Fruit fly (Drosophila melanogaster) whole organism, embryonic: Measurements from ENCODE around the gene mod.
A peak's percentile ranks its signal among the peaks of the same experiment; 100 is the strongest.

Experiments used
- B-H2 ChIP-seq: fragments of 200-800 bp; sonication (Bioruptor generic); optimal IDR thresholded peaks from 2 replicates; lab custom pipeline; 2018; ENCODE audit warnings: missing biosample characterization, mild to moderate bottlenecking, missing genetic modification characterization
- Blimp-1 ChIP-seq: fragments of 200-800 bp; sonication (Bioruptor generic); optimal IDR thresholded peaks from 3 replicates; lab custom pipeline; 2018; ENCODE audit warnings: missing biosample characterization, missing genetic modification characterization, mild to moderate bottlenecking, moderate library complexity, missing genetic modification reagents
- CG10209 ChIP-seq: fragments of 200-800 bp; sonication (Bioruptor generic); optimal IDR thresholded peaks from 3 replicates; lab custom pipeline; 2017; ENCODE audit warnings: missing biosample characterization, mild to moderate bottlenecking, missing genetic modification characterization, missing genetic modification reagents
- CG11247 ChIP-seq: fragments of 200-800 bp; sonication (Bioruptor generic); IDR thresholded peaks from 2 replicates; pipeline ENCODE4 v1.3.6; 2022; ENCODE audit warnings: missing biosample characterization, missing genetic modification characterization
- CG12155 ChIP-seq: fragments of 200-800 bp; sonication (Bioruptor generic); optimal IDR thresholded peaks from 3 replicates; lab custom pipeline; 2016; ENCODE audit warnings: missing biosample characterization, missing genetic modification characterization
- CG12299 ChIP-seq: fragments of 200-800 bp; sonication (Bioruptor generic); optimal IDR thresholded peaks from 2 replicates; lab custom pipeline; 2018; ENCODE audit warnings: missing biosample characterization, mild to moderate bottlenecking, missing genetic modification characterization
- CG12769 ChIP-seq: fragments of 200-800 bp; sonication (Bioruptor generic); optimal IDR thresholded peaks from 2 replicates; lab custom pipeline; 2019; ENCODE audit warnings: missing biosample characterization, mild to moderate bottlenecking, missing genetic modification characterization, moderate library complexity
- CG13287 ChIP-seq: fragments of 200-800 bp; sonication (Bioruptor generic); IDR thresholded peaks from 2 replicates; pipeline ENCODE4 v1.3.6; 2022; ENCODE audit warnings: missing biosample characterization, missing genetic modification characterization; ENCODE audit not compliant: partially characterized antibody
- CG14014 ChIP-seq: fragments of 200-800 bp; sonication (Bioruptor generic); IDR thresholded peaks from 2 replicates; pipeline ENCODE4 v1.3.6; 2022; ENCODE audit warnings: missing biosample characterization, missing genetic modification characterization
- CG17385 ChIP-seq: fragments of 200-800 bp; sonication (Bioruptor generic); optimal IDR thresholded peaks from 3 replicates; lab custom pipeline; 2018; ENCODE audit warnings: missing biosample characterization, mild to moderate bottlenecking, missing genetic modification characterization
- CG43689 ChIP-seq: fragments of 200-800 bp; sonication (Bioruptor generic); IDR thresholded peaks from 2 replicates; pipeline ENCODE4 v1.3.6; 2022; ENCODE audit warnings: missing biosample characterization, missing genetic modification characterization
- CG7928 ChIP-seq: fragments of 200-800 bp; sonication (Bioruptor generic); optimal IDR thresholded peaks from 2 replicates; lab custom pipeline; 2017; ENCODE audit warnings: missing biosample characterization, mild to moderate bottlenecking, missing genetic modification characterization
- CG9437 ChIP-seq: fragments of 200-800 bp; sonication (Bioruptor generic); optimal IDR thresholded peaks from 2 replicates; lab custom pipeline; 2018; ENCODE audit warnings: missing biosample characterization, mild to moderate bottlenecking, missing genetic modification characterization
- CkIIα-i1 ChIP-seq: fragments of 200-800 bp; sonication (Bioruptor generic); IDR thresholded peaks from 2 replicates; pipeline ENCODE4 v1.3.6; 2022; ENCODE audit warnings: missing biosample characterization, missing genetic modification characterization
- Dek ChIP-seq: fragments of 200-800 bp; sonication (Bioruptor generic); optimal IDR thresholded peaks from 3 replicates; lab custom pipeline; 2019; ENCODE audit warnings: missing biosample characterization, mild to moderate bottlenecking, missing genetic modification characterization, moderate library complexity
- Dip3 ChIP-seq: fragments of 200-800 bp; sonication (Bioruptor generic); optimal IDR thresholded peaks from 3 replicates; lab custom pipeline; 2016; ENCODE audit warnings: missing biosample characterization, missing genetic modification characterization
- Dp ChIP-seq: fragments of 200-800 bp; sonication (Bioruptor generic); optimal IDR thresholded peaks from 2 replicates; lab custom pipeline; 2018; ENCODE audit warnings: missing biosample characterization, mild to moderate bottlenecking, missing genetic modification characterization, moderate library complexity
- Jarid2 ChIP-seq: fragments of 200-800 bp; sonication (Bioruptor generic); optimal IDR thresholded peaks from 3 replicates; lab custom pipeline; 2017; ENCODE audit warnings: mild to moderate bottlenecking, missing biosample characterization, missing genetic modification reagents, missing genetic modification characterization
- Mad ChIP-seq: fragments of 200-800 bp; sonication (Bioruptor generic); optimal IDR thresholded peaks from 2 replicates; lab custom pipeline; 2016; ENCODE audit warnings: missing biosample characterization, missing genetic modification characterization
- Max ChIP-seq: fragments of 200-800 bp; sonication (Bioruptor generic); optimal IDR thresholded peaks from 2 replicates; lab custom pipeline; 2016; ENCODE audit warnings: missing biosample characterization, mild to moderate bottlenecking, missing genetic modification characterization
- Med ChIP-seq: fragments of 200-800 bp; sonication (Bioruptor generic); peaks from one replicate; lab custom pipeline; 2016; ENCODE audit warnings: missing biosample characterization, missing genetic modification characterization, mild to moderate bottlenecking, inconsistent platforms, moderate library complexity
- Mrtf ChIP-seq: fragments of 200-800 bp; sonication (Bioruptor generic); IDR thresholded peaks from 3 replicates; pipeline ENCODE4 v1.3.6; 2022; ENCODE audit warnings: missing biosample characterization, missing genetic modification characterization
- NC2β ChIP-seq: fragments of 200-800 bp; sonication (Bioruptor generic); optimal IDR thresholded peaks from 2 replicates; lab custom pipeline; 2016; ENCODE audit warnings: missing biosample characterization, missing genetic modification characterization
- Sox102F ChIP-seq: fragments of 200-800 bp; sonication (Bioruptor generic); optimal IDR thresholded peaks from 2 replicates; lab custom pipeline; 2018; ENCODE audit warnings: missing biosample characterization, mild to moderate bottlenecking, missing genetic modification characterization, moderate library complexity
- Spps ChIP-seq: fragments of 200-800 bp; sonication (Bioruptor generic); optimal IDR thresholded peaks from 2 replicates; lab custom pipeline; 2018; ENCODE audit warnings: missing biosample characterization, mild to moderate bottlenecking, missing genetic modification characterization
- Taf1 ChIP-seq: fragments of 200-800 bp; sonication (Bioruptor generic); IDR thresholded peaks from 2 replicates; pipeline ENCODE4 v1.3.6; 2022; ENCODE audit warnings: missing biosample characterization, missing genetic modification characterization
- Trl ChIP-seq, 3 experiments: fragments of >200 bp in 2 of 3; fragments of 200-800 bp in 1 of 3; sonication (Bioruptor generic) in 1 of 3; optimal IDR thresholded peaks; 2 replicates in 1 of 3; 3 replicates in 2 of 3; lab custom pipeline; 2016 to 2017; ENCODE audit warnings: missing biosample characterization in 1 of 3, missing genetic modification characterization in 1 of 3
- ash1 ChIP-seq: fragments of 200-800 bp; sonication (Bioruptor generic); optimal IDR thresholded peaks from 2 replicates; lab custom pipeline; 2018; ENCODE audit warnings: missing biosample characterization, mild to moderate bottlenecking, missing genetic modification characterization
- chinmo ChIP-seq: fragments of 200-800 bp; sonication (Bioruptor generic); IDR thresholded peaks from 4 replicates; pipeline ENCODE4 v1.3.6; 2022; ENCODE audit warnings: missing biosample characterization, missing genetic modification characterization; ENCODE audit not compliant: partially characterized antibody
- eve ChIP-seq, 2 experiments: fragments of >200 bp; optimal IDR thresholded peaks; 2 replicates each; lab custom pipeline; 2017; ENCODE audit warnings: missing biosample characterization in 2 of 2, missing genetic modification characterization in 2 of 2
- ewg ChIP-seq: fragments of 200-800 bp; sonication (Bioruptor generic); optimal IDR thresholded peaks from 3 replicates; lab custom pipeline; 2017; ENCODE audit warnings: mild to moderate bottlenecking, missing biosample characterization, missing genetic modification reagents, missing genetic modification characterization
- grau ChIP-seq: fragments of 200-800 bp; optimal IDR thresholded peaks from 3 replicates; lab custom pipeline; 2019; ENCODE audit warnings: missing biosample characterization, mild to moderate bottlenecking, missing genetic modification characterization, moderate library complexity
- grn ChIP-seq: fragments of 200-800 bp; sonication (Bioruptor generic); optimal IDR thresholded peaks from 3 replicates; lab custom pipeline; 2017; ENCODE audit warnings: missing biosample characterization, missing genetic modification characterization
- scrt ChIP-seq: fragments of 200-800 bp; sonication (Bioruptor generic); optimal IDR thresholded peaks from 2 replicates; lab custom pipeline; 2018; ENCODE audit warnings: missing biosample characterization, mild to moderate bottlenecking, missing genetic modification characterization, moderate library complexity
- sd ChIP-seq: fragments of 200-800 bp; sonication (Bioruptor generic); optimal IDR thresholded peaks from 3 replicates; lab custom pipeline; 2018; ENCODE audit warnings: missing biosample characterization, mild to moderate bottlenecking, missing genetic modification characterization, moderate library complexity
- sens ChIP-seq: fragments of 200-800 bp; sonication (Bioruptor generic); peaks from one replicate; lab custom pipeline; 2016; ENCODE audit warnings: missing biosample characterization, missing genetic modification characterization
- stwl ChIP-seq: fragments of 200-800 bp; sonication (Bioruptor generic); optimal IDR thresholded peaks from 3 replicates; lab custom pipeline; 2018; ENCODE audit warnings: missing biosample characterization, mild to moderate bottlenecking, missing genetic modification characterization, moderate library complexity

The mod gene

dm6 chr3R:32015400-32016215 is 36.3 kb upstream of the mod start, which contains the start of gene heph:
Gene heph (minus strand): TSS chr3R:32015520.
- peak; percentile 74 to 77 for TF ChIP-seq Trl (optimal IDR thresholded peaks at IDR 0.05; lab: Kevin White, UChicago)
- no peak for TF ChIP-seq Trl (GFP tag; optimal IDR thresholded peaks at IDR 0.05; lab: Kevin White, UChicago)
- peak; percentile 71 for TF ChIP-seq stwl (tag; lab: Kevin White, UChicago)
- TF ChIP-seq Mrtf (GFP tag; lab: Robert Waterston, UW): no peak
- peak; percentile 15 for TF ChIP-seq Dp (GFP tag; lab: Kevin White, UChicago)
- peak; percentile 40 for TF ChIP-seq Blimp-1 (GFP tag; lab: Kevin White, UChicago)
- TF ChIP-seq Dek: no peak
- peak; percentile 86 for TF ChIP-seq CG12155 (GFP tag; lab: Kevin White, UChicago)
- TF ChIP-seq ewg (GFP tag; lab: Kevin White, UChicago): peak; percentile 76
- TF ChIP-seq scrt (GFP tag; lab: Kevin White, UChicago): peak; percentile 83
- TF ChIP-seq CG17385: peak; percentile 34
- no peak for TF ChIP-seq ash1 (GFP tag; lab: Kevin White, UChicago)
- TF ChIP-seq eve (GFP tag; optimal IDR thresholded peaks at IDR 0.05; lab: Kevin White, UChicago): peak in 1 of 2 experiments; percentile 67
- no peak for TF ChIP-seq NC2β (GFP tag; lab: Kevin White, UChicago)
- peak; percentile 52 for TF ChIP-seq CG9437

- TF ChIP-seq CG43689 (GFP tag; lab: Robert Waterston, UW) (no peak), Max (GFP tag; lab: Kevin White, UChicago) (no peak), eve (GFP tag; optimal IDR thresholded peaks at IDR 0.05; lab: Kevin White, UChicago) (peak in 1 of 2 experiments; percentile 33), CkIIα-i1 (GFP tag; lab: Robert Waterston, UW) (no peak), Spps (tag; lab: Kevin White, UChicago) (no peak), B-H2 (GFP tag; lab: Kevin White, UChicago) (peak; percentile 34), CG7928 (GFP tag; lab: Kevin White, UChicago) (no peak), CG11247 (GFP tag; lab: Robert Waterston, UW) (no peak), Dip3 (GFP tag; lab: Kevin White, UChicago) (no peak), CG10209 (GFP tag; lab: Kevin White, UChicago) (peak; percentile 20), CG12769 (tag; lab: Kevin White, UChicago) (peak; percentile 18), CG14014 (GFP tag; lab: Robert Waterston, UW) (no peak), Jarid2 (GFP tag; lab: Kevin White, UChicago) (no peak), Mad (GFP tag; lab: Kevin White, UChicago) (no peak), grn (GFP tag; lab: Kevin White, UChicago) (peak; percentile 47), grau (no peak), sd (peak; percentile 38), CG13287 (no peak), Taf1 (GFP tag; lab: Robert Waterston, UW) (no peak), CG12299 (no peak), sens (GFP tag; lab: Kevin White, UChicago) (peak; percentile 73), Sox102F (GFP tag; lab: Kevin White, UChicago) (no peak), Med (GFP tag; lab: Kevin White, UChicago) (peak; percentile 59), chinmo (GFP tag; lab: Robert Waterston, UW) (0 out of 4 replicates have a peak, but pooled peaks have one; percentile 67)
Observed at dm6 chr3R:32022088-32022487, 29.8 kb upstream of the mod start.
